Worm (Caenorhabditis elegans) whole organism, L2 larva: Measurements from ENCODE around the gene fbxb-104.

Source experiments
- C34F6.9 ChIP-seq: fragments of 150-350 bp; optimal IDR thresholded peaks from 2 replicates; lab custom pipeline; 2014; ENCODE audit warnings: missing biosample characterization, missing genetic modification characterization
- F13H6.1 ChIP-seq: sonication (generic microtip); optimal IDR thresholded peaks from 2 replicates; lab custom pipeline; 2016; ENCODE audit warnings: missing genetic modification characterization, missing compliant biosample characterization
- R02D3.7 ChIP-seq: fragments of 150-350 bp; optimal IDR thresholded peaks from 2 replicates; lab custom pipeline; 2014; ENCODE audit warnings: missing biosample characterization, missing genetic modification characterization
- Y55F3AM.14 ChIP-seq: fragments of 200-800 bp; sonication (Bioruptor generic); optimal IDR thresholded peaks from 2 replicates; lab custom pipeline; 2018; ENCODE audit warnings: mild to moderate bottlenecking, missing genetic modification characterization, missing compliant biosample characterization
- ZK546.5 ChIP-seq: sonication (generic microtip); optimal IDR thresholded peaks from 2 replicates; lab custom pipeline; 2017; ENCODE audit warnings: missing biosample characterization, missing genetic modification characterization
- alr-1 ChIP-seq: fragments of 150-350 bp; optimal IDR thresholded peaks from 2 replicates; lab custom pipeline; 2014; ENCODE audit warnings: missing biosample characterization, missing genetic modification characterization
- aly-2 ChIP-seq: fragments of 150-350 bp; optimal IDR thresholded peaks from 2 replicates; lab custom pipeline; 2014; ENCODE audit warnings: missing biosample characterization, missing genetic modification characterization
- ama-1 ChIP-seq: fragments of 150-350 bp; optimal IDR thresholded peaks from 2 replicates; lab custom pipeline; 2018; ENCODE audit warnings: inconsistent platforms
- blmp-1 ChIP-seq: sonication (generic microtip); optimal IDR thresholded peaks from 2 replicates; lab custom pipeline; 2017; ENCODE audit warnings: missing genetic modification characterization, mild to moderate bottlenecking, missing compliant biosample characterization, antibody characterized with exemption, moderate library complexity; ENCODE audit not compliant: insufficient read depth
- ceh-16 ChIP-seq: fragments of 150-350 bp; optimal IDR thresholded peaks from 2 replicates; lab custom pipeline; 2014; ENCODE audit warnings: missing biosample characterization, missing genetic modification characterization
- ceh-82 ChIP-seq: fragments of 150-350 bp; optimal IDR thresholded peaks from 2 replicates; lab custom pipeline; 2014; ENCODE audit warnings: missing biosample characterization, missing genetic modification characterization
- crh-2 ChIP-seq: sonication (generic microtip); optimal IDR thresholded peaks from 2 replicates; lab custom pipeline; 2017; ENCODE audit warnings: missing biosample characterization, missing genetic modification characterization
- dmd-4 ChIP-seq: sonication (generic microtip); optimal IDR thresholded peaks from 2 replicates; lab custom pipeline; 2017; ENCODE audit warnings: missing biosample characterization, missing genetic modification characterization
- egl-27 ChIP-seq: sonication (generic microtip); optimal IDR thresholded peaks from 3 replicates; lab custom pipeline; 2017; ENCODE audit warnings: missing biosample characterization, missing genetic modification reagents, missing genetic modification characterization
- elt-1 ChIP-seq: fragments of 150-350 bp; optimal IDR thresholded peaks from 2 replicates; lab custom pipeline; 2014; ENCODE audit warnings: missing biosample characterization, missing genetic modification characterization
- elt-3 ChIP-seq: sonication (generic microtip); optimal IDR thresholded peaks from 2 replicates; lab custom pipeline; 2017; ENCODE audit warnings: missing biosample characterization, missing genetic modification characterization
- fos-1 ChIP-seq: fragments of 150-350 bp; optimal IDR thresholded peaks from 2 replicates; lab custom pipeline; 2014; ENCODE audit warnings: missing biosample characterization, missing genetic modification characterization
- gmeb-1 ChIP-seq: fragments of 150-350 bp; optimal IDR thresholded peaks from 2 replicates; lab custom pipeline; 2014; ENCODE audit warnings: missing biosample characterization, missing genetic modification characterization
- lin-11 ChIP-seq: fragments of 150-350 bp; sonication (generic microtip); optimal IDR thresholded peaks from 2 replicates; lab custom pipeline; 2014; ENCODE audit warnings: missing biosample characterization, missing genetic modification characterization, inconsistent platforms, mixed read lengths
- lin-13 ChIP-seq: fragments of 150-350 bp; optimal IDR thresholded peaks from 2 replicates; lab custom pipeline; 2014; ENCODE audit warnings: missing biosample characterization, missing genetic modification reagents, missing genetic modification characterization
- lin-39 ChIP-seq: fragments of 150-350 bp; optimal IDR thresholded peaks from 2 replicates; lab custom pipeline; 2014; ENCODE audit warnings: missing biosample characterization, missing genetic modification reagents, missing genetic modification characterization
- lsy-2 ChIP-seq, 2 experiments: fragments of 150-350 bp in 1 of 2; sonication (generic microtip) in 1 of 2; optimal IDR thresholded peaks; 2 replicates each; lab custom pipeline; 2014 to 2017; ENCODE audit warnings: missing biosample characterization in 2 of 2, missing genetic modification characterization in 2 of 2
- mab-5 ChIP-seq: fragments of 150-350 bp; optimal IDR thresholded peaks from 2 replicates; lab custom pipeline; 2014; ENCODE audit warnings: missing biosample characterization, missing genetic modification characterization
- mbf-1 ChIP-seq: sonication (generic microtip); optimal IDR thresholded peaks from 2 replicates; lab custom pipeline; 2017; ENCODE audit warnings: missing biosample characterization, missing genetic modification characterization
- mdl-1 ChIP-seq, 2 experiments: fragments of 150-350 bp in 1 of 2; sonication (generic microtip) in 1 of 2; optimal IDR thresholded peaks; 2 replicates each; lab custom pipeline; 2017; ENCODE audit warnings: missing biosample characterization in 2 of 2, missing genetic modification characterization in 2 of 2
- nhr-10 ChIP-seq: sonication (generic microtip); optimal IDR thresholded peaks from 2 replicates; lab custom pipeline; 2017; ENCODE audit warnings: missing biosample characterization, missing genetic modification characterization
- nhr-11 ChIP-seq: fragments of 150-350 bp; optimal IDR thresholded peaks from 2 replicates; lab custom pipeline; 2014; ENCODE audit warnings: missing biosample characterization, missing genetic modification characterization
- nhr-12 ChIP-seq: fragments of 150-350 bp; optimal IDR thresholded peaks from 2 replicates; lab custom pipeline; 2014; ENCODE audit warnings: missing biosample characterization, missing genetic modification characterization
- nhr-129 ChIP-seq: fragments of 150-350 bp; optimal IDR thresholded peaks from 2 replicates; lab custom pipeline; 2014; ENCODE audit warnings: missing biosample characterization, missing genetic modification characterization
- nhr-21 ChIP-seq: fragments of 150-350 bp; optimal IDR thresholded peaks from 2 replicates; lab custom pipeline; 2014; ENCODE audit warnings: missing biosample characterization, missing genetic modification characterization
- nhr-23 ChIP-seq: fragments of 150-350 bp; optimal IDR thresholded peaks from 2 replicates; lab custom pipeline; 2014; ENCODE audit warnings: missing biosample characterization, missing genetic modification reagents, missing genetic modification characterization
- nhr-237 ChIP-seq: fragments of 150-350 bp; optimal IDR thresholded peaks from 2 replicates; lab custom pipeline; 2014; ENCODE audit warnings: missing biosample characterization, missing genetic modification characterization
- nhr-25 ChIP-seq: fragments of 150-350 bp; sonication (generic microtip); optimal IDR thresholded peaks from 3 replicates; lab custom pipeline; 2014; ENCODE audit warnings: missing biosample characterization, missing genetic modification characterization
- nhr-6 ChIP-seq: fragments of 150-350 bp; optimal IDR thresholded peaks from 2 replicates; lab custom pipeline; 2014; ENCODE audit warnings: missing biosample characterization, missing genetic modification characterization
- nhr-77 ChIP-seq: fragments of 150-350 bp; optimal IDR thresholded peaks from 2 replicates; lab custom pipeline; 2014; ENCODE audit warnings: missing biosample characterization, missing genetic modification characterization
- peb-1 ChIP-seq: fragments of 150-350 bp; optimal IDR thresholded peaks from 2 replicates; lab custom pipeline; 2014; ENCODE audit warnings: missing biosample characterization, missing genetic modification characterization
- sem-4 ChIP-seq: fragments of 150-350 bp; optimal IDR thresholded peaks from 2 replicates; lab custom pipeline; 2014; ENCODE audit warnings: missing biosample characterization, missing genetic modification reagents, missing genetic modification characterization
- skn-1 ChIP-seq: sonication (generic microtip); optimal IDR thresholded peaks from 2 replicates; lab custom pipeline; 2017; ENCODE audit warnings: missing biosample characterization, missing genetic modification characterization
- sma-3 ChIP-seq: sonication (generic microtip); optimal IDR thresholded peaks from 2 replicates; lab custom pipeline; 2016; ENCODE audit warnings: missing genetic modification reagents, missing genetic modification characterization, missing compliant biosample characterization
- sma-9 ChIP-seq, 2 experiments: fragments of 150-350 bp in 1 of 2; sonication (generic microtip) in 1 of 2; optimal IDR thresholded peaks; 2 replicates each; lab custom pipeline; 2014 to 2016; ENCODE audit warnings: missing genetic modification characterization in 2 of 2, mild to moderate bottlenecking in 1 of 2, missing biosample characterization in 1 of 2, missing compliant biosample characterization in 1 of 2, missing genetic modification reagents in 1 of 2, moderate library complexity in 1 of 2
- snpc-4 ChIP-seq: fragments of 150-350 bp; optimal IDR thresholded peaks from 2 replicates; lab custom pipeline; 2014; ENCODE audit warnings: missing biosample characterization, missing genetic modification characterization
- unc-39 ChIP-seq: fragments of 150-350 bp; optimal IDR thresholded peaks from 2 replicates; lab custom pipeline; 2014; ENCODE audit warnings: missing biosample characterization, missing genetic modification characterization
- unc-55 ChIP-seq: fragments of 150-350 bp; sonication (generic microtip); optimal IDR thresholded peaks from 3 replicates; lab custom pipeline; 2014; ENCODE audit warnings: missing biosample characterization, missing genetic modification reagents, missing genetic modification characterization
- unc-62 ChIP-seq: fragments of 150-350 bp; optimal IDR thresholded peaks from 2 replicates; lab custom pipeline; 2014; ENCODE audit warnings: missing biosample characterization, missing genetic modification reagents, missing genetic modification characterization
- zag-1 ChIP-seq: fragments of 150-350 bp; optimal IDR thresholded peaks from 2 replicates; lab custom pipeline; 2014; ENCODE audit warnings: missing biosample characterization, missing genetic modification characterization
- ztf-1 ChIP-seq: fragments of 200-800 bp; sonication (Bioruptor generic); conservative IDR thresholded peaks from 2 replicates; pipeline ENCODE4 v1.3.6; 2022; ENCODE audit warnings: missing genetic modification characterization, missing compliant biosample characterization
- ztf-11 ChIP-seq: sonication (generic microtip); optimal IDR thresholded peaks from 2 replicates; lab custom pipeline; 2017; ENCODE audit warnings: missing biosample characterization, missing genetic modification characterization
- ztf-4 ChIP-seq: fragments of 150-350 bp; optimal IDR thresholded peaks from 2 replicates; lab custom pipeline; 2014; ENCODE audit warnings: missing biosample characterization, missing genetic modification characterization

fbxb-104 gene

DNA sequence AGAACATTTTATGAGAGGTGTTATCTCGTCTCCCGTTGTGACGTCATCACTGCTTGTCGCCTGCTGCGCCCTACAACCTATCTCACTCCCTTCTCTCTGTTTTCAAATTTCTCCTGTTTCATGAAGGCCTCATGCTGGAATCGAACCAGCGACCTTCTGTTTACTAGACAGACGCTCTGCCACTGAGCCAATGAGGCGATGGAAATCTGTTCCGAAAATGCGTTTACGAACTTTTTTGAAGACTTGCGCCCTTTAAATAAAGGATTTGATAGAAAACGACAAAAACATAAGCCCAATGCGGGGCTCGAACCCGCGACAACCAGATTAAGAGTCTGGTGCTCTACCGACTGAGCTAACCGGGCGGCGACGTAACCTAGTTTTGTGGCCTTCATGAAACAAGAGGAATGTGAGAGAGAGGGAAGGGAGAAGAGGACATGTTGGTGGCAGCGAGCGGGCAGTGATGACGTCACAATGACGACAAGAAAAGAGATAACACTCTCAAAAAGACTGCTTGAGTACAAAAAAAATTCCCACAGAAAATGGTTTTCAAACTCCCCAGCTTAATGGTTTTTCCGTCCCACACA lies 42.0 kb upstream of the fbxb-104 start, which contains the start of gene clec-126:
Gene clec-126, plus strand, starts transcription at position 534 of the 584 bp plus-strand sequence.
- TF ChIP-seq crh-2, result peak; percentile 81
- peak; percentile 77 for TF ChIP-seq fos-1 (tag; lab: Kevin White, UChicago)
- TF ChIP-seq sma-9 (GFP tag; optimal IDR thresholded peaks at IDR 0.05; lab: Kevin White, UChicago), result no peak
- no peak for TF ChIP-seq sma-9 (tag; optimal IDR thresholded peaks at IDR 0.05; lab: Kevin White, UChicago)
- TF ChIP-seq nhr-6, result no peak
- TF ChIP-seq lsy-2 (tag; optimal IDR thresholded peaks at IDR 0.05; lab: Kevin White, UChicago), result peak; percentile 21 to 84
- TF ChIP-seq blmp-1 (tag; lab: Kevin White, UChicago), result no peak
- TF ChIP-seq snpc-4 (tag; lab: Kevin White, UChicago), result peak; percentile 32
- no peak for TF ChIP-seq ceh-82 (tag; lab: Kevin White, UChicago)
- no peak for TF ChIP-seq ama-1 (lab: Kevin White, UChicago)
- TF ChIP-seq unc-39, result no peak
- TF ChIP-seq mdl-1 (tag; optimal IDR thresholded peaks at IDR 0.05; lab: Kevin White, UChicago), result no peak
- no peak for TF ChIP-seq ztf-1 (GFP tag; lab: Robert Waterston, UW)
- peak; percentile 41 for TF ChIP-seq mab-5
- TF ChIP-seq sma-3 (GFP tag; lab: Kevin White, UChicago), result peak; percentile 81
- TF ChIP-seq C34F6.9, result peak; percentile 71
- peak; percentile 21 for TF ChIP-seq ztf-4
- TF ChIP-seq nhr-21, result peak; percentile 80
- TF ChIP-seq nhr-23 (tag; lab: Kevin White, UChicago), result no peak
- TF ChIP-seq F13H6.1 (tag; lab: Kevin White, UChicago), result peak; percentile 66
- TF ChIP-seq elt-3 (tag; lab: Kevin White, UChicago), result no peak
- TF ChIP-seq zag-1 (tag; lab: Kevin White, UChicago), result peak; percentile 15
- TF ChIP-seq aly-2, result no peak
- TF ChIP-seq R02D3.7 (tag; lab: Kevin White, UChicago), result no peak
- no peak for TF ChIP-seq alr-1 (tag; lab: Kevin White, UChicago)
- TF ChIP-seq elt-1 (tag; lab: Kevin White, UChicago), result no peak
- no peak for TF ChIP-seq unc-62
- TF ChIP-seq lin-13 (GFP tag; lab: Kevin White, UChicago), result peak; percentile 81
- no peak for TF ChIP-seq nhr-237 (tag; lab: Kevin White, UChicago)
- no peak for TF ChIP-seq dmd-4 (tag; lab: Kevin White, UChicago)
- TF ChIP-seq nhr-12 (tag; lab: Kevin White, UChicago), result no peak
- TF ChIP-seq lin-11 (tag; lab: Kevin White, UChicago), result no peak
- TF ChIP-seq nhr-77 (tag; lab: Kevin White, UChicago), result no peak
- TF ChIP-seq nhr-11 (tag; lab: Kevin White, UChicago), result peak; percentile 54
- no peak for TF ChIP-seq lin-39 (tag; lab: Kevin White, UChicago)
- no peak for TF ChIP-seq sem-4 (tag; lab: Kevin White, UChicago)
- TF ChIP-seq ZK546.5 (tag; lab: Kevin White, UChicago), result no peak
- TF ChIP-seq ceh-16 (tag; lab: Kevin White, UChicago), result peak; percentile 2
- TF ChIP-seq nhr-10 (tag; lab: Kevin White, UChicago), result no peak
- no peak for TF ChIP-seq peb-1 (tag; lab: Kevin White, UChicago)
- peak; percentile 52 for TF ChIP-seq Y55F3AM.14 (GFP tag; lab: Kevin White, UChicago)
- TF ChIP-seq nhr-25 (tag; lab: Kevin White, UChicago), result peak; percentile 12
- no peak for TF ChIP-seq ztf-11 (tag; lab: Kevin White, UChicago)
- peak; percentile 72 for TF ChIP-seq gmeb-1 (tag; lab: Kevin White, UChicago)
- peak; percentile 44 for TF ChIP-seq unc-55 (GFP tag; lab: Kevin White, UChicago)
- no peak for TF ChIP-seq mbf-1 (tag; lab: Kevin White, UChicago)
- no peak for TF ChIP-seq skn-1 (tag; lab: Kevin White, UChicago)
- peak; percentile 48 for TF ChIP-seq egl-27
- TF ChIP-seq nhr-129, result peak; percentile 86
